Worm (Caenorhabditis elegans) whole organism, L1 larva: ENCODE measurements around the gene pxf-1.

Source experiments
- aly-2 ChIP-seq: fragments of 150-350 bp; optimal IDR thresholded peaks from 2 replicates; lab custom pipeline; 2014; ENCODE audit warnings: missing biosample characterization, missing genetic modification characterization
- ceh-82 ChIP-seq, 3 experiments: fragments of 150-350 bp in 1 of 3; sonication (generic microtip) in 2 of 3; optimal IDR thresholded peaks; 2 replicates each; lab custom pipeline; 2014 to 2017; ENCODE audit warnings: missing biosample characterization in 3 of 3, missing genetic modification characterization in 3 of 3
- nhr-77 ChIP-seq: fragments of 150-350 bp; optimal IDR thresholded peaks from 2 replicates; lab custom pipeline; 2014; ENCODE audit warnings: missing biosample characterization, missing genetic modification characterization
- nhr-90 ChIP-seq: sonication (generic microtip); optimal IDR thresholded peaks from 2 replicates; lab custom pipeline; 2016; ENCODE audit warnings: mild to moderate bottlenecking, missing genetic modification characterization, missing compliant biosample characterization; ENCODE audit not compliant: poor library complexity
- snpc-4 ChIP-seq: fragments of 150-350 bp; optimal IDR thresholded peaks from 2 replicates; lab custom pipeline; 2014; ENCODE audit warnings: missing biosample characterization, missing genetic modification characterization
- sox-4 ChIP-seq: sonication (generic microtip); optimal IDR thresholded peaks from 2 replicates; lab custom pipeline; 2016; ENCODE audit warnings: missing genetic modification characterization, missing compliant biosample characterization
- tbx-2 ChIP-seq: sonication (generic microtip); optimal IDR thresholded peaks from 2 replicates; lab custom pipeline; 2016; ENCODE audit warnings: missing genetic modification characterization, missing compliant biosample characterization
- unc-62 ChIP-seq: fragments of 150-350 bp; optimal IDR thresholded peaks from 2 replicates; lab custom pipeline; 2014; ENCODE audit warnings: missing biosample characterization, missing genetic modification reagents, missing genetic modification characterization
- unc-86 ChIP-seq: sonication (generic microtip); optimal IDR thresholded peaks from 2 replicates; lab custom pipeline; 2016; ENCODE audit warnings: missing genetic modification characterization, missing compliant biosample characterization

- TF ChIP-seq sox-4 (tag; lab: Kevin White, UChicago): no peak
- no peak for TF ChIP-seq nhr-77 (tag; lab: Kevin White, UChicago)
- TF ChIP-seq aly-2 (tag; lab: Kevin White, UChicago): no peak
- no peak for TF ChIP-seq ceh-82 (tag; optimal IDR thresholded peaks at IDR 0.05; lab: Kevin White, UChicago)
- TF ChIP-seq tbx-2: no peak
- TF ChIP-seq unc-62 (GFP tag; lab: Kevin White, UChicago): no peak
- no peak for TF ChIP-seq snpc-4
- no peak for TF ChIP-seq nhr-90 (tag; lab: Kevin White, UChicago)
- no peak for TF ChIP-seq unc-86 (tag; lab: Kevin White, UChicago)
Measured at ce11 chrIV:10155475-10155874, 18.7 kb downstream of the pxf-1 start, which contains the start of gene ttr-54.
